Worm (Caenorhabditis elegans): ENCODE data around the gene cdh-8.

DNA sequence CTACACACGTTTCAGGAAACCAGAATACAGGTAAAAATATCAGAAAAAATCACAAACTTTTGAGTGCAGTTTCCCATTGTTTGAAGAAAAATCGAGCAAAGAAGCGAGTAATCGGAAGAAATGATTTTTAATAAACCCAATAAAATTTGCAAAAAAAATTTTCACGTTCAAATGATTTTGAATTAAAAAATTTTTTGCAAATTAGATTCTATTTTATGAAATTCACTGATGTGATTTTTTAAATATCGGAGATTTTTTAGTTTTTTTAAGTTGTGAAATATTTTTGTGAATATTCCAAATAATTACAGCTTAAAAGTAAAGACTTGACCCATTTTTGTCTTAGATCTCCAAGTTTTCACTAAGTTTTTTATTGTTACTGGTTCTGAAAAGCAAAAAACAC lies 41.4 kb upstream of the cdh-8 start, which contains the start of gene pnp-1:
- TF ChIP-seq cebp-2 (GFP tag; IDR thresholded peaks at IDR 0.05), result no peak
- no peak for TF ChIP-seq unc-130 (GFP tag; optimal IDR thresholded peaks at IDR 0.05)
- TF ChIP-seq lir-1 (GFP tag; conservative IDR thresholded peaks at IDR 0.05), result no peak

All from whole organism, young adult.